Worm (Caenorhabditis elegans): ENCODE measurements around the gene pgp-7.

ce11 chrX:10864322-10864721 is 5.7 kb downstream of the pgp-7 start, which contains the start of gene pgp-8:
- TF ChIP-seq snpc-4 (tag; optimal IDR thresholded peaks at IDR 0.05) (no peak), nhr-11 (tag; optimal IDR thresholded peaks at IDR 0.05) (no peak), hmg-11 (tag; optimal IDR thresholded peaks at IDR 0.05) (no peak), ceh-9 (tag; optimal IDR thresholded peaks at IDR 0.05) (no peak), mdl-1 (tag; optimal IDR thresholded peaks at IDR 0.05) (no peak), R02D3.7 (tag; optimal IDR thresholded peaks at IDR 0.05) (no peak), ceh-28 (tag; optimal IDR thresholded peaks at IDR 0.05) (no peak)
